Fruit fly (Drosophila melanogaster): ENCODE data around the gene PGAP5.

PGAP5 gene

dm6 chr2L:8198757-8199156, at the start of gene PGAP5:
TSS of gene PGAP5 (plus strand) at chr2L:8198882.
- no peak for TF ChIP-seq noc (tag; optimal IDR thresholded peaks at IDR 0.05)

dm6 chr2L:8156682-8157081, 42.0 kb upstream of the PGAP5 start:
- TF ChIP-seq noc (tag; optimal IDR thresholded peaks at IDR 0.05) = peak; percentile 73

dm6 chr2L:8157166-8157565, 41.5 kb upstream of the PGAP5 start:
- TF ChIP-seq noc (tag; optimal IDR thresholded peaks at IDR 0.05) = no peak

dm6 chr2L:8159498-8159897, 39.2 kb upstream of the PGAP5 start, which contains the start of the genes PAPLA1 and Rbsn-5:
TSS of gene PAPLA1 (minus strand) at chr2L:8159638.
TSS of gene Rbsn-5 (plus strand) at chr2L:8159832.
- TF ChIP-seq noc (tag; optimal IDR thresholded peaks at IDR 0.05) = peak; percentile 93

dm6 chr2L:8161994-8162306, 36.7 kb upstream of the PGAP5 start:
- no peak for TF ChIP-seq noc (tag; optimal IDR thresholded peaks at IDR 0.05)

dm6 chr2L:8162307-8163024, 36.2 kb upstream of the PGAP5 start, which contains the start of gene Acbp1:
TSS of gene Acbp1 (minus strand) at chr2L:8162452.
- peak; percentile 98 for TF ChIP-seq noc (tag; optimal IDR thresholded peaks at IDR 0.05)

- TF ChIP-seq noc (tag; optimal IDR thresholded peaks at IDR 0.05) = no peak
Measured at dm6 chr2L:8163025-8163351, 35.7 kb upstream of the PGAP5 start, which contains the start of gene Piezo. TSS of gene Piezo (plus strand) at chr2L:8163073.

dm6 chr2L:8163588-8164166, 35.0 kb upstream of the PGAP5 start:
- peak; percentile 65 for TF ChIP-seq noc (tag; optimal IDR thresholded peaks at IDR 0.05)

dm6 chr2L:8164219-8164618, 34.5 kb upstream of the PGAP5 start:
- no peak for TF ChIP-seq noc (tag; optimal IDR thresholded peaks at IDR 0.05)

dm6 chr2L:8165800-8166576, 32.7 kb upstream of the PGAP5 start:
- TF ChIP-seq noc (tag; optimal IDR thresholded peaks at IDR 0.05) = no peak

- TF ChIP-seq noc (tag; optimal IDR thresholded peaks at IDR 0.05) = no peak
Measured at dm6 chr2L:8168075-8168474, 30.6 kb upstream of the PGAP5 start.

dm6 chr2L:8170600-8171182, 28.0 kb upstream of the PGAP5 start:
- TF ChIP-seq noc (tag; optimal IDR thresholded peaks at IDR 0.05) = no peak

- no peak for TF ChIP-seq noc (tag; optimal IDR thresholded peaks at IDR 0.05)
Measured at dm6 chr2L:8171544-8171943, 27.1 kb upstream of the PGAP5 start.

- no peak for TF ChIP-seq noc (tag; optimal IDR thresholded peaks at IDR 0.05)
Measured at dm6 chr2L:8185008-8185407, 13.7 kb upstream of the PGAP5 start.

dm6 chr2L:8190681-8191080, 8.0 kb upstream of the PGAP5 start, which contains the start of gene CG34134:
TSS of gene CG34134 (minus strand) at chr2L:8190781.
- TF ChIP-seq noc (tag; optimal IDR thresholded peaks at IDR 0.05) = no peak

dm6 chr2L:8195722-8196323, 2.9 kb upstream of the PGAP5 start:
- no peak for TF ChIP-seq noc (tag; optimal IDR thresholded peaks at IDR 0.05)
